Worm (Caenorhabditis elegans) whole organism, late embryonic: Measurements from ENCODE around the gene kin-34.

ENCODE experiments used
- C38D4.7 ChIP-seq: fragments of 200-800 bp; sonication (Bioruptor generic); optimal IDR thresholded peaks from 2 replicates; lab custom pipeline; 2018; ENCODE audit warnings: mild to moderate bottlenecking, missing genetic modification characterization, moderate library complexity, missing compliant biosample characterization
- T23F11.4 ChIP-seq: fragments of 200-800 bp; sonication (Bioruptor generic); optimal IDR thresholded peaks from 2 replicates; lab custom pipeline; 2018; ENCODE audit warnings: mild to moderate bottlenecking, missing genetic modification characterization, missing compliant biosample characterization
- ama-1 ChIP-seq: fragments of 150-350 bp; optimal IDR thresholded peaks from 2 replicates; lab custom pipeline; 2014
- ceh-6 ChIP-seq: fragments of 200-800 bp; sonication (Bioruptor generic); optimal IDR thresholded peaks from 2 replicates; lab custom pipeline; 2018; ENCODE audit warnings: mild to moderate bottlenecking, missing genetic modification characterization, missing compliant biosample characterization
- dmd-4 ChIP-seq: sonication (generic microtip); optimal IDR thresholded peaks from 2 replicates; lab custom pipeline; 2016; ENCODE audit warnings: borderline replicate concordance, missing genetic modification characterization, missing compliant biosample characterization
- fkh-10 ChIP-seq: fragments of 150-350 bp; optimal IDR thresholded peaks from 2 replicates; lab custom pipeline; 2014; ENCODE audit warnings: missing biosample characterization, missing genetic modification reagents, missing genetic modification characterization
- hlh-6 ChIP-seq: sonication (generic microtip); optimal IDR thresholded peaks from 2 replicates; lab custom pipeline; 2016; ENCODE audit warnings: missing genotype, missing genetic modification characterization, missing compliant biosample characterization
- nhr-11 ChIP-seq: fragments of 150-350 bp; optimal IDR thresholded peaks from 2 replicates; lab custom pipeline; 2014; ENCODE audit warnings: missing biosample characterization, missing genetic modification characterization
- nhr-232 ChIP-seq: sonication (generic microtip); optimal IDR thresholded peaks from 2 replicates; lab custom pipeline; 2016; ENCODE audit warnings: missing genetic modification characterization, missing compliant biosample characterization
- pag-3 ChIP-seq: sonication (generic microtip); optimal IDR thresholded peaks from 2 replicates; lab custom pipeline; 2016; ENCODE audit warnings: missing compliant biosample characterization, missing genetic modification characterization, borderline replicate concordance
- pha-4 ChIP-seq: fragments of 150-350 bp; optimal IDR thresholded peaks from 2 replicates; lab custom pipeline; 2018; ENCODE audit warnings: missing biosample characterization, missing genetic modification reagents, missing genetic modification characterization
- ref-2 ChIP-seq: sonication (generic microtip); optimal IDR thresholded peaks from 2 replicates; lab custom pipeline; 2016; ENCODE audit warnings: missing genetic modification characterization, missing compliant biosample characterization
- sox-4 ChIP-seq: sonication (generic microtip); optimal IDR thresholded peaks from 2 replicates; lab custom pipeline; 2017; ENCODE audit warnings: mild to moderate bottlenecking, missing genetic modification characterization, inconsistent platforms, missing compliant biosample characterization

ce11 chrV:203855-204432 lies 42.1 kb downstream of the kin-34 start, which contains the start of gene lec-12:
- no peak for TF ChIP-seq C38D4.7 (GFP tag; lab: Kevin White, UChicago)
- no peak for TF ChIP-seq T23F11.4
- no peak for TF ChIP-seq dmd-4 (tag; lab: Kevin White, UChicago)
- TF ChIP-seq pag-3: no peak
- TF ChIP-seq fkh-10: no peak
- no peak for TF ChIP-seq nhr-11 (tag; lab: Kevin White, UChicago)
- TF ChIP-seq ama-1 (lab: Kevin White, UChicago): no peak
- no peak for TF ChIP-seq pha-4
- no peak for TF ChIP-seq ref-2 (tag; lab: Kevin White, UChicago)
- no peak for TF ChIP-seq sox-4 (tag; lab: Kevin White, UChicago)
- no peak for TF ChIP-seq nhr-232 (tag; lab: Kevin White, UChicago)
- TF ChIP-seq ceh-6: no peak
- TF ChIP-seq hlh-6 (tag; lab: Kevin White, UChicago): no peak
